Worm (Caenorhabditis elegans): ENCODE data around the gene del-10.

DNA sequence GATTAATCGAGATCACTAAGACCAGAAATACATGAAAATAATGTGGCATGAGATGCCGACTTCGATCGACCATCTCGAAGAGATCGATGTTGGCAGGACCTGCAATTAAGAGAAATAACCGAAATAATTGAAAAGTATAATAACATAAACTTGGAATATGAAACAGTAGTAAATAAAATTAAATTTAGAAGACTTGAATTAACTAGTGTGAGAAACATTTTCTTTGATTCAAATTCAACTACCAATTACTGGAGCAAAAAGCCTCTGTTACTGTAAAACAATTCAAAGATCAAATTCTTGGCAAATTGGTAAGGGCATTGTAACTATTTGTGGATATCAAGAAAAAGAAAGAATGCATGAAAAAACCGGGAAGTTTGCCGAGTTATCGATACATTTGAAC lies 32.0 kb upstream of the del-10 start, which contains the start of gene R05G9R.1:
- TF ChIP-seq egl-27 (tag; optimal IDR thresholded peaks at IDR 0.05) (no peak), elt-3 (tag; optimal IDR thresholded peaks at IDR 0.05) (no peak), jun-1 (tag; optimal IDR thresholded peaks at IDR 0.05) (no peak), ceh-82 (tag; optimal IDR thresholded peaks at IDR 0.05) (no peak), nhr-11 (tag; optimal IDR thresholded peaks at IDR 0.05) (no peak), ama-1 (optimal IDR thresholded peaks at IDR 0.05) (no peak), pha-4 (tag; optimal IDR thresholded peaks at IDR 0.05) (no peak), nhr-237 (tag; optimal IDR thresholded peaks at IDR 0.05) (no peak), eor-1 (tag; optimal IDR thresholded peaks at IDR 0.05) (no peak), aly-2 (tag; optimal IDR thresholded peaks at IDR 0.05) (no peak), nhr-43 (tag; optimal IDR thresholded peaks at IDR 0.05; ENCODE audit: poor library complexity, severe bottlenecking) (no peak), lin-15B (tag; optimal IDR thresholded peaks at IDR 0.05) (no peak)

All from whole organism, L3 larva.